Worm (Caenorhabditis elegans): ENCODE data around the gene srh-127.

DNA sequence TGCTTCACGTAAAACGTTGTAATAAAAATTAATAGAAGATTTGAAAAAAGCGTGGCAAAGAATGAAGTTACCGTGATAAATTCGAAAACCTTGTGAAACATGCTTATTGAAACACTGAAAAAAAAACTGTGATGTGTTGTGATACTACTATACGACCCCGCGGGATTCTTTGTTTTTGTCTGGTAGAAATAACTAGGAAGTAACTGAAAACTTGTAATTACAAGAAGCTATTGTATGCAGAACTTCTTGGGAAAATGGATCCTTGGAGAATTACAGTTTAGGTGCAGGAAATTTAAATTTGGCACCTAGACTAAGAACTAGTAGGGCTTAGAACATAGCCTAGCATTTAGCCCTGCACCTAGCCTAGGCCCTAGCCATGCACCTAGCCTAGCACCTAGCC lies 13.3 kb upstream of the srh-127 start, which contains the start of gene str-39:
- TF ChIP-seq nhr-76 (tag; optimal IDR thresholded peaks at IDR 0.05), result no peak
- TF ChIP-seq lsy-2 (tag; optimal IDR thresholded peaks at IDR 0.05), result no peak
- TF ChIP-seq unc-120 (tag; optimal IDR thresholded peaks at IDR 0.05; ENCODE audit: poor library complexity, severe bottlenecking), result no peak
- TF ChIP-seq zip-8 (tag; optimal IDR thresholded peaks at IDR 0.05), result no peak
- no peak for TF ChIP-seq ztf-11 (tag; optimal IDR thresholded peaks at IDR 0.05)
- TF ChIP-seq mab-5 (tag; optimal IDR thresholded peaks at IDR 0.05), result no peak
